Fruit fly (Drosophila melanogaster) whole organism, embryonic: ENCODE results near the gene Cyp4ac1.

Experiments used
- Bdp1 ChIP-seq: fragments of 200-800 bp; sonication (Bioruptor generic); optimal IDR thresholded peaks from 3 replicates; lab custom pipeline; 2016; ENCODE audit warnings: missing biosample characterization, missing genetic modification characterization
- Blimp-1 ChIP-seq: fragments of 200-800 bp; sonication (Bioruptor generic); optimal IDR thresholded peaks from 3 replicates; lab custom pipeline; 2018; ENCODE audit warnings: missing biosample characterization, missing genetic modification characterization, mild to moderate bottlenecking, moderate library complexity, missing genetic modification reagents
- CG10431 ChIP-seq: fragments of 200-800 bp; sonication (Bioruptor generic); optimal IDR thresholded peaks from 3 replicates; lab custom pipeline; 2018; ENCODE audit warnings: missing biosample characterization, mild to moderate bottlenecking, missing genetic modification characterization
- CG12769 ChIP-seq: fragments of 200-800 bp; sonication (Bioruptor generic); optimal IDR thresholded peaks from 2 replicates; lab custom pipeline; 2019; ENCODE audit warnings: missing biosample characterization, mild to moderate bottlenecking, missing genetic modification characterization, moderate library complexity
- CG15601 ChIP-seq: fragments of 200-800 bp; sonication (Bioruptor generic); optimal IDR thresholded peaks from 3 replicates; lab custom pipeline; 2019; ENCODE audit warnings: missing biosample characterization, mild to moderate bottlenecking, missing genetic modification characterization, moderate library complexity
- CG15696 ChIP-seq: fragments of 200-800 bp; sonication (Bioruptor generic); optimal IDR thresholded peaks from 2 replicates; lab custom pipeline; 2019; ENCODE audit warnings: missing biosample characterization, mild to moderate bottlenecking, missing genetic modification characterization, moderate library complexity
- CG16779 ChIP-seq: fragments of 200-800 bp; sonication (Bioruptor generic); IDR thresholded peaks from 2 replicates; pipeline ENCODE4 v1.3.6; 2022; ENCODE audit warnings: missing biosample characterization, missing genetic modification characterization
- CG2129 ChIP-seq: fragments of 200-800 bp; sonication (Bioruptor generic); IDR thresholded peaks from 2 replicates; pipeline ENCODE4 v1.3.6; 2022; ENCODE audit warnings: missing biosample characterization, missing genetic modification characterization; ENCODE audit not compliant: partially characterized antibody
- CG31388 ChIP-seq: fragments of 200-800 bp; sonication (Bioruptor generic); optimal IDR thresholded peaks from 2 replicates; lab custom pipeline; 2016; ENCODE audit warnings: missing biosample characterization, missing genetic modification characterization
- CG32532 ChIP-seq: fragments of 200-800 bp; sonication (Bioruptor generic); IDR thresholded peaks from 2 replicates; pipeline ENCODE4 v1.3.6; 2022; ENCODE audit warnings: missing biosample characterization, missing genetic modification characterization
- CG4404 ChIP-seq: fragments of 200-800 bp; sonication (Bioruptor generic); IDR thresholded peaks from 2 replicates; pipeline ENCODE4 v1.3.6; 2022; ENCODE audit warnings: missing biosample characterization, missing genetic modification characterization
- CG4707 ChIP-seq: fragments of 200-800 bp; sonication (Bioruptor generic); optimal IDR thresholded peaks from 2 replicates; lab custom pipeline; 2018; ENCODE audit warnings: missing biosample characterization, mild to moderate bottlenecking, missing genetic modification characterization, moderate library complexity
- CG5180 ChIP-seq: fragments of 200-800 bp; sonication (Bioruptor generic); optimal IDR thresholded peaks from 3 replicates; lab custom pipeline; 2017; ENCODE audit warnings: missing biosample characterization, missing genetic modification characterization, mild to moderate bottlenecking, moderate library complexity, missing genetic modification reagents
- CG6683 ChIP-seq: fragments of 200-800 bp; sonication (Bioruptor generic); optimal IDR thresholded peaks from 2 replicates; lab custom pipeline; 2017; ENCODE audit warnings: missing biosample characterization, mild to moderate bottlenecking, missing genetic modification characterization, missing genetic modification reagents
- CG7745 ChIP-seq: fragments of 200-800 bp; sonication (Bioruptor generic); optimal IDR thresholded peaks from 2 replicates; lab custom pipeline; 2018; ENCODE audit warnings: missing biosample characterization, mild to moderate bottlenecking, missing genetic modification characterization, moderate library complexity
- CG8924 ChIP-seq: fragments of 200-800 bp; optimal IDR thresholded peaks from 3 replicates; lab custom pipeline; 2019; ENCODE audit warnings: missing biosample characterization, mild to moderate bottlenecking, missing genetic modification characterization, moderate library complexity
- CG9727 ChIP-seq: fragments of 200-800 bp; sonication (Bioruptor generic); optimal IDR thresholded peaks from 3 replicates; lab custom pipeline; 2017; ENCODE audit warnings: missing biosample characterization, mild to moderate bottlenecking, missing genetic modification characterization
- CG9817 ChIP-seq: fragments of 200-800 bp; sonication (Bioruptor generic); optimal IDR thresholded peaks from 2 replicates; lab custom pipeline; 2018; ENCODE audit warnings: missing biosample characterization, mild to moderate bottlenecking, missing genetic modification characterization, moderate library complexity
- Dad ChIP-seq: fragments of 200-800 bp; sonication (Bioruptor generic); optimal IDR thresholded peaks from 3 replicates; lab custom pipeline; 2016; ENCODE audit warnings: missing biosample characterization, missing genetic modification characterization
- Dref ChIP-seq: fragments of 200-800 bp; sonication (Bioruptor generic); IDR thresholded peaks from 2 replicates; pipeline ENCODE4 v1.3.6; 2022; ENCODE audit warnings: missing biosample characterization, missing genetic modification characterization
- Elba2 ChIP-seq: fragments of 200-800 bp; sonication (Bioruptor generic); optimal IDR thresholded peaks from 3 replicates; lab custom pipeline; 2016; ENCODE audit warnings: missing biosample characterization, missing genetic modification characterization
- Fer3 ChIP-seq: fragments of 200-800 bp; sonication (Bioruptor generic); optimal IDR thresholded peaks from 2 replicates; lab custom pipeline; 2018; ENCODE audit warnings: missing biosample characterization, mild to moderate bottlenecking, missing genetic modification characterization, moderate library complexity
- HLH3B ChIP-seq: fragments of 200-800 bp; sonication (Bioruptor generic); IDR thresholded peaks from 2 replicates; pipeline ENCODE4 v1.3.6; 2022; ENCODE audit warnings: missing biosample characterization, missing genetic modification characterization
- HLHmδ ChIP-seq: fragments of 200-800 bp; sonication (Bioruptor generic); optimal IDR thresholded peaks from 2 replicates; lab custom pipeline; 2018; ENCODE audit warnings: missing biosample characterization, mild to moderate bottlenecking, missing genetic modification characterization, moderate library complexity
- MESR4 ChIP-seq: fragments of 200-800 bp; sonication (Bioruptor generic); optimal IDR thresholded peaks from 2 replicates; lab custom pipeline; 2018; ENCODE audit warnings: missing biosample characterization, mild to moderate bottlenecking, missing genetic modification characterization, moderate library complexity
- NC2α ChIP-seq: fragments of 200-800 bp; sonication (Bioruptor generic); optimal IDR thresholded peaks from 2 replicates; lab custom pipeline; 2016; ENCODE audit warnings: missing biosample characterization, missing genetic modification characterization
- Optix ChIP-seq: fragments of 200-800 bp; sonication (Bioruptor generic); IDR thresholded peaks from 3 replicates; pipeline ENCODE4 v1.3.6; 2022; ENCODE audit warnings: missing biosample characterization, missing genetic modification characterization
- Stat92E ChIP-seq, 3 experiments: fragments of >200 bp in 2 of 3; fragments of 200-800 bp in 1 of 3; sonication (Bioruptor generic) in 1 of 3; optimal IDR thresholded peaks; 2 replicates each; lab custom pipeline; 2017 to 2019; ENCODE audit warnings: missing biosample characterization in 3 of 3, missing genetic modification characterization in 3 of 3, mild to moderate bottlenecking in 1 of 3, moderate library complexity in 1 of 3
- Trl ChIP-seq, 3 experiments: fragments of >200 bp in 2 of 3; fragments of 200-800 bp in 1 of 3; sonication (Bioruptor generic) in 1 of 3; optimal IDR thresholded peaks; 2 replicates in 1 of 3; 3 replicates in 2 of 3; lab custom pipeline; 2016 to 2017; ENCODE audit warnings: missing biosample characterization in 1 of 3, missing genetic modification characterization in 1 of 3
- aop ChIP-seq: fragments of 200-800 bp; sonication (Bioruptor generic); IDR thresholded peaks from 2 replicates; pipeline ENCODE4 v1.3.6; 2022; ENCODE audit warnings: missing biosample characterization, missing genetic modification characterization
- cato ChIP-seq: fragments of 200-800 bp; sonication (Bioruptor generic); optimal IDR thresholded peaks from 2 replicates; lab custom pipeline; 2016; ENCODE audit warnings: missing biosample characterization, missing genetic modification characterization, borderline replicate concordance
- cg ChIP-seq: fragments of 200-800 bp; sonication (Bioruptor generic); optimal IDR thresholded peaks from 3 replicates; lab custom pipeline; 2019; ENCODE audit warnings: missing biosample characterization, mild to moderate bottlenecking, missing genetic modification characterization, moderate library complexity
- chinmo ChIP-seq: fragments of 200-800 bp; sonication (Bioruptor generic); IDR thresholded peaks from 4 replicates; pipeline ENCODE4 v1.3.6; 2022; ENCODE audit warnings: missing biosample characterization, missing genetic modification characterization; ENCODE audit not compliant: partially characterized antibody
- gcm ChIP-seq: fragments of 200-800 bp; sonication (Bioruptor generic); optimal IDR thresholded peaks from 2 replicates; lab custom pipeline; 2019; ENCODE audit warnings: missing biosample characterization, mild to moderate bottlenecking, missing genetic modification characterization, moderate library complexity
- grn ChIP-seq: fragments of 200-800 bp; sonication (Bioruptor generic); optimal IDR thresholded peaks from 3 replicates; lab custom pipeline; 2017; ENCODE audit warnings: missing biosample characterization, missing genetic modification characterization
- gsb-n ChIP-seq: fragments of 200-800 bp; sonication (Bioruptor generic); optimal IDR thresholded peaks from 3 replicates; lab custom pipeline; 2018; ENCODE audit warnings: missing biosample characterization, mild to moderate bottlenecking, missing genetic modification characterization
- her ChIP-seq: fragments of 200-800 bp; sonication (Bioruptor generic); optimal IDR thresholded peaks from 2 replicates; lab custom pipeline; 2016; ENCODE audit warnings: missing biosample characterization, missing genetic modification characterization
- inv ChIP-seq: fragments of 200-800 bp; sonication (Bioruptor generic); IDR thresholded peaks from 2 replicates; pipeline ENCODE4 v1.3.6; 2022; ENCODE audit warnings: missing biosample characterization, missing genetic modification characterization; ENCODE audit not compliant: partially characterized antibody
- kni ChIP-seq: fragments of 200-800 bp; sonication (Bioruptor generic); optimal IDR thresholded peaks from 3 replicates; lab custom pipeline; 2017; ENCODE audit warnings: mild to moderate bottlenecking, missing biosample characterization, missing genetic modification reagents, missing genetic modification characterization
- pnt ChIP-seq: fragments of 200-800 bp; sonication (Bioruptor generic); optimal IDR thresholded peaks from 3 replicates; lab custom pipeline; 2016; ENCODE audit warnings: missing biosample characterization, missing genetic modification characterization
- sd ChIP-seq: fragments of 200-800 bp; sonication (Bioruptor generic); optimal IDR thresholded peaks from 3 replicates; lab custom pipeline; 2018; ENCODE audit warnings: missing biosample characterization, mild to moderate bottlenecking, missing genetic modification characterization, moderate library complexity
- sens-2 ChIP-seq: fragments of 200-800 bp; sonication (Bioruptor generic); IDR thresholded peaks from 2 replicates; pipeline ENCODE4 v1.3.6; 2022; ENCODE audit warnings: missing biosample characterization, missing genetic modification characterization
- sob ChIP-seq: fragments of 200-800 bp; sonication (Bioruptor generic); IDR thresholded peaks from 2 replicates; pipeline ENCODE4 v1.3.6; 2022; ENCODE audit warnings: missing biosample characterization, missing genetic modification characterization
- sqz ChIP-seq: fragments of 200-800 bp; sonication (Bioruptor generic); optimal IDR thresholded peaks from 3 replicates; lab custom pipeline; 2018; ENCODE audit warnings: missing biosample characterization, mild to moderate bottlenecking, missing genetic modification characterization
- sr ChIP-seq: fragments of 200-800 bp; sonication (Bioruptor generic); IDR thresholded peaks from 3 replicates; pipeline ENCODE4 v1.3.6; 2022; ENCODE audit warnings: missing biosample characterization, missing genetic modification characterization
- tgo ChIP-seq: fragments of 200-800 bp; sonication (Bioruptor generic); IDR thresholded peaks from 3 replicates; pipeline ENCODE4 v1.3.6; 2022; ENCODE audit warnings: missing biosample characterization, missing genetic modification characterization
- tin ChIP-seq: fragments of 200-800 bp; sonication (Bioruptor generic); optimal IDR thresholded peaks from 3 replicates; lab custom pipeline; 2016; ENCODE audit warnings: missing biosample characterization, missing genetic modification characterization
- unpg ChIP-seq: fragments of 200-800 bp; sonication (Bioruptor generic); optimal IDR thresholded peaks from 3 replicates; lab custom pipeline; 2018; ENCODE audit warnings: missing biosample characterization, mild to moderate bottlenecking, missing genetic modification characterization, moderate library complexity

Gene Cyp4ac1

dm6 chr2L:5247812-5248211, 16.0 kb upstream of the Cyp4ac1 start (continued):
- TF ChIP-seq CG2129 (GFP tag; lab: Robert Waterston, UW) (no peak), Stat92E (GFP tag; optimal IDR thresholded peaks at IDR 0.05; lab: Kevin White, UChicago) (no peak), cg (peak; percentile 58), CG8924 (tag; lab: Kevin White, UChicago) (no peak)

- TF ChIP-seq kni (GFP tag; lab: Kevin White, UChicago) (no peak), Elba2 (GFP tag; lab: Kevin White, UChicago) (no peak), sqz (GFP tag; lab: Kevin White, UChicago) (peak; percentile 4), aop (GFP tag; lab: Robert Waterston, UW) (no peak), Stat92E (GFP tag; optimal IDR thresholded peaks at IDR 0.05; lab: Kevin White, UChicago) (no peak), sd (tag; lab: Kevin White, UChicago) (peak; percentile 40), cato (GFP tag; lab: Kevin White, UChicago) (no peak), sens-2 (GFP tag; lab: Robert Waterston, UW) (no peak), HLH3B (GFP tag; lab: Robert Waterston, UW) (no peak), CG10431 (GFP tag; lab: Kevin White, UChicago) (no peak), CG15601 (no peak), CG31388 (no peak), Trl (optimal IDR thresholded peaks at IDR 0.05; lab: Kevin White, UChicago) (no peak), Trl (GFP tag; optimal IDR thresholded peaks at IDR 0.05; lab: Kevin White, UChicago) (no peak), CG5180 (no peak), gcm (GFP tag; lab: Kevin White, UChicago) (no peak), CG4707 (no peak), Bdp1 (GFP tag; lab: Kevin White, UChicago) (no peak), CG16779 (GFP tag; lab: Robert Waterston, UW) (no peak), CG32532 (no peak), her (GFP tag; lab: Kevin White, UChicago) (no peak), gsb-n (tag; lab: Kevin White, UChicago) (peak; percentile 11), CG12769 (tag; lab: Kevin White, UChicago) (peak; percentile 20), NC2α (GFP tag; lab: Kevin White, UChicago) (no peak), tin (no peak), inv (no peak), chinmo (GFP tag; lab: Robert Waterston, UW) (no peak), CG9727 (GFP tag; lab: Kevin White, UChicago) (no peak), Dad (GFP tag; lab: Kevin White, UChicago) (no peak), HLHmδ (no peak), CG15696 (tag; lab: Kevin White, UChicago) (no peak), Fer3 (no peak), Optix (no peak), CG4404 (GFP tag; lab: Robert Waterston, UW) (no peak), Blimp-1 (GFP tag; lab: Kevin White, UChicago) (peak; percentile 37), unpg (no peak), CG7745 (tag; lab: Kevin White, UChicago) (no peak), Dref (GFP tag; lab: Robert Waterston, UW) (no peak), CG9817 (tag; lab: Kevin White, UChicago) (no peak), sob (no peak), MESR4 (GFP tag; lab: Kevin White, UChicago) (no peak), pnt (GFP tag; lab: Kevin White, UChicago) (no peak), sr (GFP tag; lab: Robert Waterston, UW) (no peak), grn (GFP tag; lab: Kevin White, UChicago) (peak; percentile 19), CG6683 (GFP tag; lab: Kevin White, UChicago) (no peak), tgo (no peak)
Measured at dm6 chr2L:5248582-5248981, 15.2 kb upstream of the Cyp4ac1 start.
